Worm (Caenorhabditis elegans) whole organism, midembryonic: ENCODE measurements around the gene F45G2.8.

Source experiments
- flt-1 ChIP-seq: fragments of 200-800 bp; sonication (Bioruptor generic); IDR thresholded peaks from 2 replicates; pipeline ENCODE4 v1.3.6; 2022; ENCODE audit warnings: missing genetic modification characterization, missing compliant biosample characterization
- ref-1 ChIP-seq: fragments of 200-800 bp; sonication (Bioruptor generic); conservative IDR thresholded peaks from 2 replicates; pipeline ENCODE4 v1.3.6; 2022; ENCODE audit warnings: missing genetic modification reagents, missing genetic modification characterization, missing compliant biosample characterization
- tab-1 ChIP-seq: fragments of 200-800 bp; sonication (Bioruptor generic); IDR thresholded peaks from 2 replicates; pipeline ENCODE4 v1.3.6; 2022; ENCODE audit warnings: missing genetic modification characterization, missing compliant biosample characterization
- ztf-23 ChIP-seq: fragments of 200-800 bp; sonication (Bioruptor generic); IDR thresholded peaks from 2 replicates; pipeline ENCODE4 v1.3.6; 2022; ENCODE audit warnings: missing genetic modification reagents, missing genetic modification characterization, missing compliant biosample characterization
- ztf-29 ChIP-seq: fragments of 200-800 bp; sonication (Bioruptor generic); IDR thresholded peaks from 2 replicates; pipeline ENCODE4 v1.3.6; 2022; ENCODE audit warnings: missing genetic modification reagents, missing genetic modification characterization, missing compliant biosample characterization

DNA sequence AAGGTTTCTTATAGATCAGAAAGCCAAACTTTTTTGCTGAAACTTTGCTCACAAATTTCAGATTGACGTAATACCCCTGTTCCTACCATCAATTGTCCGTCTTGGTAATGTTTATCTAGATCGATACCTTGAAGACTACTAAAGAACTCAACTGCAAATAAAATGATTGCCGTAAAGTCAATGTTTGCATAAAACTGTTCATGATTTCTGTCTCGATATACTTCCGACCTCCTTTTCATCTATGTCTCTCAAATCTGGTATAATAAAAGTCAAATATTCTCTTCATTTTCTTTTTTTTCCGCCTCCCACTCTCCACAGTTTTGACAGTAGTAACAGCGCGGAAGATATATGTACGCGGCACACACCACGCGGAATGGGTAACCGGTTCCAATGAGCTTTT is 30.0 kb downstream of the F45G2.8 start, which contains the start of gene nas-1:
- no peak for TF ChIP-seq ztf-23 (GFP tag; lab: Robert Waterston, UW)
- TF ChIP-seq flt-1 (GFP tag; lab: Robert Waterston, UW), result no peak
- TF ChIP-seq ref-1 (GFP tag; lab: Robert Waterston, UW), result no peak
- TF ChIP-seq tab-1 (GFP tag; lab: Robert Waterston, UW), result no peak
- TF ChIP-seq ztf-29 (GFP tag; lab: Robert Waterston, UW), result no peak
